Fruit fly (Drosophila melanogaster): ENCODE measurements around the gene CG34148.

DNA sequence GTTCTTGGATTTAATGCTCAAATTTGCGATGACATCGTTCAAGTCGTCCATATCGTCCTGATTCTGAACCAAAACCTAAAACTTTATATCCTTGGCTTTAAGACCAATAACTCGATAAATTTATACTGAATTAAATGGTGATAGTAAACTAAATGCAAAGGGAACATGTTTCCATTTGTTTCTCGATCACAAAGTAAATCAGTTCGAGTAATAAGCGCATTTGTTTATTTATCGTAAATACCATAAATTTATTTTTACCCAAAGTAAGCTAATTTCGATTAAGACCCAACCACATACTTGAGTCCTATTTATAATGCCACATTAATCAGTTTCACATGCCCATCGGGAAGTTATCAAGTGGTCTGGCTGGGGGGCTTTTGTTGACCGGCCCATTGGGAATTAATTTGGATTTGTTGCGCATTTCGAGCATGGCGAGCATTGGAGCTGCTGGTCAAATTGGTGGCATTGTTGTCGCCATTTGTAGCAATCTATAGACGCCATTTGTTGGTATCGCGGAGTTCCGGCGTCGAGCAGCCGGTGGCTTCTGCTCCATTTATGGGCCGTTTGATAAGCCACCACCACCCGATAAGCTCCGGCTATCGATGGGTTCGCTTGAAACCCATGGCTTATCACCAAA lies 8.9 kb downstream of the CG34148 start, which contains the start of gene CG31174:
- TF ChIP-seq cnc (optimal IDR thresholded peaks at IDR 0.05) (no peak), Mnt (GFP tag; optimal IDR thresholded peaks at IDR 0.05) (no peak), CG11617 (GFP tag; optimal IDR thresholded peaks at IDR 0.05) (no peak), Clk (GFP tag; optimal IDR thresholded peaks at IDR 0.05) (no peak), ovo (GFP tag; optimal IDR thresholded peaks at IDR 0.05) (no peak), CG7045 (GFP tag; optimal IDR thresholded peaks at IDR 0.05) (no peak), CG33017 (tag; optimal IDR thresholded peaks at IDR 0.05) (no peak), toe (GFP tag; optimal IDR thresholded peaks at IDR 0.05) (no peak), CG14711 (tag; optimal IDR thresholded peaks at IDR 0.05) (no peak), CG5204 (GFP tag; optimal IDR thresholded peaks at IDR 0.05) (no peak), pad (GFP tag; optimal IDR thresholded peaks at IDR 0.05) (no peak), CG12768 (GFP tag; optimal IDR thresholded peaks at IDR 0.05) (no peak)
